Fruit fly (Drosophila melanogaster) whole organism, adult: Measurements from ENCODE around the gene PolZ2.
A peak's percentile ranks its signal among the peaks of the same experiment; 100 is the strongest.

Experiments
- CG14711 ChIP-seq: fragments of 200-800 bp; sonication (Bioruptor generic); optimal IDR thresholded peaks from 2 replicates; lab custom pipeline; 2018; ENCODE audit warnings: missing biosample characterization, mild to moderate bottlenecking, missing genetic modification characterization, moderate library complexity
- CG33017 ChIP-seq: fragments of 200-800 bp; sonication (Bioruptor generic); optimal IDR thresholded peaks from 2 replicates; lab custom pipeline; 2018; ENCODE audit warnings: missing biosample characterization, mild to moderate bottlenecking, missing genetic modification characterization, moderate library complexity
- CG7101 ChIP-seq: fragments of 200-800 bp; sonication (Bioruptor generic); optimal IDR thresholded peaks from 2 replicates; lab custom pipeline; 2018; ENCODE audit warnings: missing biosample characterization, mild to moderate bottlenecking, missing genetic modification characterization, moderate library complexity
- Hr96 ChIP-seq: fragments of 200-800 bp; sonication (Bioruptor generic); optimal IDR thresholded peaks from 2 replicates; lab custom pipeline; 2016; ENCODE audit warnings: missing biosample characterization, missing genetic modification characterization
- Mnt ChIP-seq: fragments of 200-800 bp; sonication (Bioruptor generic); optimal IDR thresholded peaks from 2 replicates; lab custom pipeline; 2016; ENCODE audit warnings: missing biosample characterization, mild to moderate bottlenecking, missing genetic modification characterization
- cnc ChIP-seq, 2 experiments: fragments of >200 bp; optimal IDR thresholded peaks; 2 replicates each; lab custom pipeline; 2017
- kay ChIP-seq: fragments of 200-800 bp; sonication (Bioruptor generic); peaks from one replicate; lab custom pipeline; 2016; ENCODE audit warnings: missing biosample characterization, missing genetic modification characterization, borderline replicate concordance
- toe ChIP-seq: fragments of 200-800 bp; sonication (Bioruptor generic); optimal IDR thresholded peaks from 2 replicates; lab custom pipeline; 2016; ENCODE audit warnings: missing biosample characterization, missing genetic modification characterization

- TF ChIP-seq Hr96 (GFP tag; lab: Kevin White, UChicago) (no peak), CG14711 (tag; lab: Kevin White, UChicago) (peak; percentile 99), cnc (optimal IDR thresholded peaks at IDR 0.05; lab: Kevin White, UChicago) (no peak), Mnt (GFP tag; lab: Kevin White, UChicago) (peak; percentile 59), toe (no peak), kay (GFP tag; lab: Kevin White, UChicago) (no peak), CG7101 (tag; lab: Kevin White, UChicago) (peak; percentile 60), CG33017 (tag; lab: Kevin White, UChicago) (peak; percentile 52)
Measured at dm6 chr3R:5606477-5606876, 17.8 kb downstream of the PolZ2 start, which contains the start of gene asl.
